Worm (Caenorhabditis elegans) whole organism, midembryonic: ENCODE measurements around the gene lgc-42.

Experiments
- T22C8.4 ChIP-seq: fragments of 200-800 bp; sonication (Bioruptor generic); IDR thresholded peaks from 2 replicates; pipeline ENCODE4 v1.3.6; 2022; ENCODE audit warnings: missing genetic modification characterization, missing compliant biosample characterization
- cog-1 ChIP-seq: sonication (generic microtip); optimal IDR thresholded peaks from 2 replicates; lab custom pipeline; 2016; ENCODE audit warnings: missing genetic modification characterization, missing compliant biosample characterization
- flt-1 ChIP-seq: fragments of 200-800 bp; sonication (Bioruptor generic); IDR thresholded peaks from 2 replicates; pipeline ENCODE4 v1.3.6; 2022; ENCODE audit warnings: missing genetic modification characterization, missing compliant biosample characterization
- klf-2 ChIP-seq: fragments of 200-800 bp; sonication (Bioruptor generic); conservative IDR thresholded peaks from 2 replicates; pipeline ENCODE4 v1.3.6; 2022; ENCODE audit warnings: missing genetic modification reagents, missing genetic modification characterization, missing compliant biosample characterization
- med-1 ChIP-seq: sonication (generic microtip); optimal IDR thresholded peaks from 2 replicates; lab custom pipeline; 2017; ENCODE audit warnings: missing genetic modification characterization, mild to moderate bottlenecking, missing compliant biosample characterization, antibody characterized with exemption, missing genetic modification reagents; ENCODE audit not compliant: insufficient read depth
- ref-1 ChIP-seq: fragments of 200-800 bp; sonication (Bioruptor generic); conservative IDR thresholded peaks from 2 replicates; pipeline ENCODE4 v1.3.6; 2022; ENCODE audit warnings: missing genetic modification reagents, missing genetic modification characterization, missing compliant biosample characterization
- tab-1 ChIP-seq: fragments of 200-800 bp; sonication (Bioruptor generic); IDR thresholded peaks from 2 replicates; pipeline ENCODE4 v1.3.6; 2022; ENCODE audit warnings: missing genetic modification characterization, missing compliant biosample characterization
- ztf-23 ChIP-seq: fragments of 200-800 bp; sonication (Bioruptor generic); IDR thresholded peaks from 2 replicates; pipeline ENCODE4 v1.3.6; 2022; ENCODE audit warnings: missing genetic modification reagents, missing genetic modification characterization, missing compliant biosample characterization
- ztf-29 ChIP-seq: fragments of 200-800 bp; sonication (Bioruptor generic); IDR thresholded peaks from 2 replicates; pipeline ENCODE4 v1.3.6; 2022; ENCODE audit warnings: missing genetic modification reagents, missing genetic modification characterization, missing compliant biosample characterization

The lgc-42 gene

DNA sequence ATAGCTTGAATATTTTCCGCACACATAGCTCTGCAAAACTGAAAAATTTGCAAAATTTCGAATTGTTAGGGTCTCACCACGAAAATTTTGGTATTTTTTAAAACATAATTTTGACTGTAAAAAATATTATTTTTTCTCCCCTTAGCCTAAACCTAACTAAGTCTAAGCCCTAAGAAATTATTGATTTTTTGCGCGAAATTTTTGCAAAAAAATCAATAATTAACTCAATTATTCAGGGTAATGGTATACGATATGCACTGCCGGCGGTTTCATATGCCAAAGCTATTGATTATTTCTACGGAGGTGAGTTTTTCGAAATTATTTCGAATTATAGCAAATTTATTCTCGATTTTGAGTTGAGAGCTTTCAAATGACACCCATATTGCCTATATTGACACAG is 3.5 kb downstream of the lgc-42 start:
- peak; percentile 58 for TF ChIP-seq T22C8.4 (GFP tag; lab: Robert Waterston, UW)
- no peak for TF ChIP-seq med-1 (GFP tag; lab: Kevin White, UChicago)
- no peak for TF ChIP-seq flt-1 (GFP tag; lab: Robert Waterston, UW)

DNA sequence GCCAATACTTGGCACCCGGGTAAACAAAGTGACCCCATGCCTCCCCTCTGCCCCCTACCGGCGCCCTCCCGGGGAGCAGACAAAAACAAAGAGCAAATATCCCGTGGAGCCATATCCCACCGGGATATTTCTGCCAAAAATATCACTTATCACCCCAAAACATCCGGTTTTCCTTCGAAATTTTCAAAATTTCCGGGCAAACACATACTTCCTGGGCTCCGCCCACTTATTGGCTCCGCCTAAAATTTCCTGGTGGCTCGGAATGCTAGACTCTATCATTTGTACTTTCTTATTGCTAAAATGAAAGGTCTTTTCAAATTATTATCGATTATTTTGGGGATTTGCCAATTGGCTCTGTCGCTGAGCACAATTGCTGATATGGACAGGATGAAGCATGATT is 8.1 kb downstream of the lgc-42 start, which contains the start of gene Y39A3B.1:
Y39A3B.1 (plus strand) TSS at position 301 of the 400 bp plus-strand sequence.
- no peak for TF ChIP-seq flt-1 (GFP tag; lab: Robert Waterston, UW)

DNA sequence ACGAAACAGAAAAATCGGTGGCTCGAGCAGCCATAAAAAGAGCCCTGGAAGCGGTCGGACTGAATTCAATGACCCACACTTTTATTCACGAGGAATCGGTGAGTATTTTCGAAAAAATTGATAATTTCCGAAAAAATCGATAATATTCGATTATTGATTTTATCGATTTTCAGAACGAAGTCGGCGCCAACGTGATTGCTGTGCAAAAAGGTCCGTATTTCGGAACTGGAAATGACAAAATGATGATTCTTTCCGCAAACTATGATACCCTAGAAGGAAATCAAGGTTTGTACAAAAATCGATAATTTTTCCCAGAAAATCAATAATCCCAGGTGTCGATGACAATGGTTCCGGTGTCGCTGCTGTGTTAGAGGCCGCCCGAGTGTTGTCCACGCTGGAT is 9.3 kb downstream of the lgc-42 start:
- no peak for TF ChIP-seq ztf-29 (GFP tag; lab: Robert Waterston, UW)
- no peak for TF ChIP-seq ztf-23 (GFP tag; lab: Robert Waterston, UW)
- TF ChIP-seq cog-1 (tag; lab: Kevin White, UChicago) = no peak
- no peak for TF ChIP-seq tab-1 (GFP tag; lab: Robert Waterston, UW)
- TF ChIP-seq T22C8.4 (GFP tag; lab: Robert Waterston, UW) = peak; percentile 58
- TF ChIP-seq ref-1 = no peak
- TF ChIP-seq flt-1 (GFP tag; lab: Robert Waterston, UW) = no peak
- no peak for TF ChIP-seq klf-2
- TF ChIP-seq med-1 (GFP tag; lab: Kevin White, UChicago) = no peak

DNA sequence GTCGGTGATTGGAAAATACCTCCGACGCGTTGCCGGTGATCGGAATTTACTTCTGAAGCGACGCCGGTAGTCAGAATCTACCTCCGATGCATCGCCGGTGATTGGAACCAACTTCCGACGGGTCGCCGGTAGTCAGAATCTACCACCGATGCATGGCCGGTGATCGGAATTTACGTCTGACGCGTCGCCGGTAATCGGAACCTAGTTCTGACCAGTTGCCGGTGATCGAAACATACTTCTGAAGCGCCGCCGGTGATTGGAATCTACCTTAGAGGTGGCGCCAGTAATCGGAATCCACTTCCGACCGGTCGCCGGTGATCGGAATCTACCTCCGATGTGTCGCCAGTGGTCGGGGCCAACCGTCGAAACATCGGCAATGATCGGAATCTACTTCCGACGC is 10.7 kb downstream of the lgc-42 start:
- TF ChIP-seq tab-1 (GFP tag; lab: Robert Waterston, UW) (no peak), T22C8.4 (GFP tag; lab: Robert Waterston, UW) (no peak), flt-1 (GFP tag; lab: Robert Waterston, UW) (no peak), cog-1 (tag; lab: Kevin White, UChicago) (no peak), ztf-23 (GFP tag; lab: Robert Waterston, UW) (no peak), ztf-29 (GFP tag; lab: Robert Waterston, UW) (no peak), ref-1 (no peak), med-1 (GFP tag; lab: Kevin White, UChicago) (no peak), klf-2 (no peak)

DNA sequence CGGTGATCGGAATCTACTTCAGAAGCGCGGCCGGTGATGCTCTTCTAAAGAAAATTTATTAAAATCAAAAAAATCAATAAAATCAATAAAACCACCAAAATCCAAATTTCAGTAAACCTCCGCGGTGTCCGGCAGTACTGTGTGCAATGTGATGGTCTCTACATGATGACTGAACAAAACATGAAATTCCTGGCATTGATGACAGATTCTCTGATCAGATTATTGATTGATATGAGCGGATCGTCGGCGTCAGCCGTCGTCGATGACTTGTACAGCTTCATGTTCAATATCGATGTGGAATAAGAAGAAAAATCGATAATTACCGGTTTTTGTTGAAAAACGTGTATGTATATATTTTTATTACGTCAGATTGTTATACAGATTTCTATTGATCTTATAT is 11.2 kb downstream of the lgc-42 start:
- no peak for TF ChIP-seq klf-2
- no peak for TF ChIP-seq ztf-29 (GFP tag; lab: Robert Waterston, UW)
- TF ChIP-seq T22C8.4 (GFP tag; lab: Robert Waterston, UW) = peak; percentile 59; the same call in 1 of the 2 replicates
- TF ChIP-seq med-1 (GFP tag; lab: Kevin White, UChicago) = no peak
- no peak for TF ChIP-seq cog-1 (tag; lab: Kevin White, UChicago)
- no peak for TF ChIP-seq ref-1
- no peak for TF ChIP-seq ztf-23 (GFP tag; lab: Robert Waterston, UW)

DNA sequence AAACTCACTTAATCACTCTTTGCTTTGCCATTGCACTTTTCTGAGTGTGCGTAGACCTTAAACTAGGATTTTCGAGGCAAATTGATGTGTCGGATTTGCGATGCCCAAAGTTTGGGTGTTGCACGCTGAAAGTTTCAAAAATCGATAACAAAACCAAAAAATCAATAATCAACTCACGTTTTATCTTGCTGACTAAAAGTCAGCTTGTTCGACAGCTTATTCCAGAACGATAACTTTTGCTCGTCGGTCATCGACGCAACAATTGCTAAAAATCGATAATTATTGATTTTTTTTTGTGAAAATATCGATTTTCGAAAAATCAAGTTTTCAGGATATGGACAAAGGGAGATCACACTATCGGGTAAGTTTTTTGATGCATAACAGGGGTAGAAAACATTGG is 14.9 kb downstream of the lgc-42 start:
- TF ChIP-seq T22C8.4 (GFP tag; lab: Robert Waterston, UW) (peak; percentile 72), klf-2 (no peak)

DNA sequence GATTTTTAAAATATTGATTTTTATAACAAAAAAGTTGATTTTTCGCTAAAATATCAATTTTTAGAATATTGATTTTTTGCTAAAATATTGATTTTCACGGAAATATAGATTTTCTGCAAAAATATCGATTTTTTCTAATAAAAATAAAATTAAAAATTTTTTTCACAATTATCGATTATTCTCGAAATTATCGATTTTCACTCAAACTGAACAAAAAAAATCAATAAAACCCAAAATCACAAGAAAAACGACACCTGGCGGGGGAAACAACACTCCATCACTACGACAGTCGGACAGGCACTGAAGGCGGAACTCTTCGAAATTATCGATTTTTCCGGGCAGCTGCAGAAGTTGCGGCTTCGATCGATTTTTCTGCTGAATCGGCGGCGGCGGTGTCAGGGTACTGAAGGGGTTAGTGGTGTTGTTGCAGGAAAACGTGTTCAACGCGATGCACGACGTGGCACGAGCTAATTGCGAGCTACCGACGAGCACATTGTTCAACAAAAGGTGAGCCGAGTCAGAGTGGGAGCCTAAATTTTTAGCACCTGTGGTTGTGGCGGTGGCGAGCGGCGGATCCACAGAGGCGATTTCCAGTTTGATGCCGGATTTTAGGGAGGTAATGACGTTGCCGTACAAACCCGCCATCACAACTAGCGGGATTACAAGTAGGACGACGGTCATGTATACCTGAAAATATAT is 15.6 kb downstream of the lgc-42 start:
- peak; percentile 70 for TF ChIP-seq T22C8.4 (GFP tag; lab: Robert Waterston, UW)
- TF ChIP-seq med-1 (GFP tag; lab: Kevin White, UChicago) = no peak

DNA sequence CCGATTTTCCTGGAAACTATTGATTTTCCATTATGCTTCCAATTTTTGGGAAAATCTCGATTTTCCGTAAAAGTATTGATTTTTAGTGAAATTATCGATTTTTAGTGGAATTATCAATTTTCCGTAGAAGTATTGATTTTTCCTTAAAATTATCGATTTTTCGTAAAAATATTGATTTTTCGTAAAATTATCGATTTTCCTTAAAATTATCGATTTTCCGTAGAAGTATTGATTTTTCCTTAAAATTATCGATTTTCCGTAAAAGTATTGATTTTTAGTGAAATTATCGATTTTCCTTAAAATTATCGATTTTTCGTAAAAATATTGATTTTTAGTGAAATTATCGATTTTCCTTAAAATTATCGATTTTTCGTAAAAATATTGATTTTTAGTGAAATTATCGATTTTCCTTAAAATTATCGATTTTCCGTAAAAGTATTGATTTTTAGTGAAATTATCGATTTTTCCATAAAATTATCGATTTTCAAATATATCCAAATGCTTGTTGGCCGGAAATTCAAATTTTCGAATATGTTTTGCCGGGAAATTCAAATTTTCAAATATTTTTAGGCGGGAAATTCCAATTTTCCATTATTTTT is 16.3 kb downstream of the lgc-42 start:
- peak; percentile 98 for TF ChIP-seq T22C8.4 (GFP tag; lab: Robert Waterston, UW)

DNA sequence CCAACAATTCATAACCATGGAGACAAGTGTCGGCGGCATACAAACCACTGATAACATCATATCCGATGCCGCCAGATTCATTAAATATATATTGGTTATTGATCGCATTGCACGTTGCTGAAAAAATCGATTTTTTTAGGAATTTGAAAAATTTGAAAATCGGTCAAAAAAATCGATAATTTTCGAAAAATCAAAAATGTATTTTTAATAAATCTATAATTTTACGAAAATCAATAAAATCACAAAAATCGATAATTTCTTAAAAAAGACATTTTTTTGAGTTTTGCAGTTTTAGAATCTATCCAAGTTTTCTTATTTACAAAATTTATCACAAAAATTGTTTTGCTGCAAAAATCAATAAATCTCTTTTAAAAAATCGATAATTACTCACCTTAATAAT is 17.8 kb downstream of the lgc-42 start:
- TF ChIP-seq T22C8.4 (GFP tag; lab: Robert Waterston, UW) (peak; percentile 76), ztf-23 (GFP tag; lab: Robert Waterston, UW) (no peak), med-1 (GFP tag; lab: Kevin White, UChicago) (no peak), tab-1 (GFP tag; lab: Robert Waterston, UW) (no peak), ztf-29 (GFP tag; lab: Robert Waterston, UW) (no peak), flt-1 (GFP tag; lab: Robert Waterston, UW) (no peak), cog-1 (tag; lab: Kevin White, UChicago) (no peak)

DNA sequence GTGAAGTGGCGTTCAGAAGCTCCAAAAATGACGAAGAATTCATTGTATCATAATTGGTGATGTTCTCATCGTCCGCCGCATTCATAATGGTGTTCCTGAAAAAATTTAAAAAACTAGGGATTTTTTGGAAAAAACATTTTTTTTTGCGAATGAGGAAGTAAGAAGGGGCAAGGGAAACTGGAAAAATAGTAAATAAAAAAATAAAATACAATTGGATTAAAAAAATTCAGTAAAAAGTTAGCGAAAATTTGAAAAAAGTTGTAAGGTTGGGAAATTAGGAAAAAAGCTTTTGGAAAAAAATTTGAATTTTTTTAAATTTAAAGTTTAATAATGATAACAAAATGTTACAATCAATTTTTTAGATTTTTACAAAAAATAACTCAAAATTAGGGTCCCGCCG is 23.8 kb downstream of the lgc-42 start, which contains the start of gene ckr-2:
ckr-2 (minus strand) TSS at position 101 of the 400 bp plus-strand sequence.
- TF ChIP-seq ref-1 = no peak

DNA sequence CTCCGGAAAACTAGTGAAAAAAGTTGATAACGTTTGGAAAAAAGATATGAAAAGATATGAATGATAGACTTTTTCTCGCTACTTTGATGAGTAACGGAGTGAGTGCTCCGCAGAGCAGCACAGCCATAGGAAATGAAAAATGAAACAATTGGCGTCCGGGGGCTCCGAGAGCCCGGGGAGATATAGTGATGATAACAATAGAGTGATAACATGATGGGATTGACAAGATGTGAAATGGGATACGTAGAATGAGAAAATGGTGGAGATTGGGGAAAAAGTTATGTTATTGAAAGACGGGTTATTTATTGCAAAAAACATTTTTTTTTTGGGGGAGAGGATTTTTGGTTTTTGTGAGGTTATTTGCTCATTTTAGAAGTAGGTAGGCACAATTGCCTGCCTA is 29.8 kb downstream of the lgc-42 start:
- no peak for TF ChIP-seq cog-1 (tag; lab: Kevin White, UChicago)
- TF ChIP-seq flt-1 (GFP tag; lab: Robert Waterston, UW) = no peak
- TF ChIP-seq med-1 (GFP tag; lab: Kevin White, UChicago) = no peak
- TF ChIP-seq ztf-29 (GFP tag; lab: Robert Waterston, UW) = no peak
- no peak for TF ChIP-seq T22C8.4 (GFP tag; lab: Robert Waterston, UW)
- TF ChIP-seq klf-2 = no peak
- TF ChIP-seq ref-1 = no peak
- TF ChIP-seq tab-1 (GFP tag; lab: Robert Waterston, UW) = no peak
- TF ChIP-seq ztf-23 (GFP tag; lab: Robert Waterston, UW) = no peak
